Worm (Caenorhabditis elegans) whole organism, young adult: ENCODE data around the gene kin-24.
A peak's percentile ranks its signal among the peaks of the same experiment; 100 is the strongest.

ENCODE experiments used
- B0261.1 ChIP-seq: sonication (generic microtip); optimal IDR thresholded peaks from 2 replicates; lab custom pipeline; 2016; ENCODE audit warnings: mild to moderate bottlenecking, missing genetic modification characterization, moderate library complexity, missing compliant biosample characterization
- D2030.7 ChIP-seq: fragments of 200-800 bp; sonication (Bioruptor generic); IDR thresholded peaks from 2 replicates; pipeline ENCODE4 v1.3.6; 2022; ENCODE audit warnings: missing genetic modification reagents, missing genetic modification characterization, missing compliant biosample characterization
- F33H1.4 ChIP-seq: fragments of 200-800 bp; sonication (Bioruptor generic); IDR thresholded peaks from 2 replicates; pipeline ENCODE4 v1.3.6; 2022; ENCODE audit warnings: missing genetic modification reagents, missing genetic modification characterization, missing compliant biosample characterization
- F49E8.2 ChIP-seq: sonication (generic microtip); optimal IDR thresholded peaks from 3 replicates; lab custom pipeline; 2017; ENCODE audit warnings: missing genetic modification characterization, mild to moderate bottlenecking, missing compliant biosample characterization, antibody characterized with exemption, moderate library complexity; ENCODE audit not compliant: insufficient read depth
- F52B5.7 ChIP-seq: sonication (generic microtip); optimal IDR thresholded peaks from 2 replicates; lab custom pipeline; 2016; ENCODE audit warnings: mild to moderate bottlenecking, missing genetic modification characterization, missing compliant biosample characterization
- F55B11.4 ChIP-seq: sonication (generic microtip); optimal IDR thresholded peaks from 2 replicates; lab custom pipeline; 2016; ENCODE audit warnings: missing compliant biosample characterization, missing genetic modification characterization, borderline replicate concordance; ENCODE audit not compliant: insufficient read depth
- F57A8.1 ChIP-seq: fragments of 200-800 bp; sonication (Bioruptor generic); optimal IDR thresholded peaks from 2 replicates; lab custom pipeline; 2018; ENCODE audit warnings: mild to moderate bottlenecking, missing genetic modification characterization, moderate library complexity, missing compliant biosample characterization
- K12H6.12 ChIP-seq: fragments of 200-800 bp; sonication (Bioruptor generic); optimal IDR thresholded peaks from 2 replicates; lab custom pipeline; 2018; ENCODE audit warnings: mild to moderate bottlenecking, missing genetic modification characterization, missing compliant biosample characterization
- T26A5.8 ChIP-seq: sonication (generic microtip); optimal IDR thresholded peaks from 2 replicates; lab custom pipeline; 2016; ENCODE audit warnings: missing genetic modification characterization, missing compliant biosample characterization
- Y56A3A.18 ChIP-seq: fragments of 200-800 bp; sonication (Bioruptor generic); IDR thresholded peaks from 2 replicates; pipeline ENCODE4 v1.3.6; 2022; ENCODE audit warnings: missing genetic modification reagents, missing genetic modification characterization, missing compliant biosample characterization
- ZK185.1 ChIP-seq: sonication (generic microtip); optimal IDR thresholded peaks from 2 replicates; lab custom pipeline; 2016; ENCODE audit warnings: mild to moderate bottlenecking, missing genetic modification characterization, missing compliant biosample characterization; ENCODE audit not compliant: poor library complexity, severe bottlenecking
- aptf-2 ChIP-seq: fragments of 200-800 bp; sonication (Bioruptor generic); conservative IDR thresholded peaks from 2 replicates; pipeline ENCODE4 v1.3.6; 2022; ENCODE audit warnings: missing genetic modification reagents, missing genetic modification characterization, missing compliant biosample characterization
- atf-7 ChIP-seq: sonication (generic microtip); optimal IDR thresholded peaks from 2 replicates; lab custom pipeline; 2017; ENCODE audit warnings: mild to moderate bottlenecking, missing genetic modification characterization, missing compliant biosample characterization
- attf-3 ChIP-seq: fragments of 200-800 bp; sonication (Bioruptor generic); conservative IDR thresholded peaks from 2 replicates; pipeline ENCODE4 v1.3.6; 2022; ENCODE audit warnings: missing genetic modification reagents, missing genetic modification characterization, missing compliant biosample characterization
- bed-1 ChIP-seq: fragments of 200-800 bp; sonication (Bioruptor generic); IDR thresholded peaks from 2 replicates; pipeline ENCODE4 v1.3.6; 2022; ENCODE audit warnings: missing genetic modification reagents, missing genetic modification characterization, missing compliant biosample characterization
- ceh-100 ChIP-seq: fragments of 200-800 bp; sonication (Bioruptor generic); IDR thresholded peaks from 2 replicates; pipeline ENCODE4 v1.3.6; 2022; ENCODE audit warnings: missing genetic modification reagents, missing genetic modification characterization, missing compliant biosample characterization
- egrh-3 ChIP-seq: fragments of 200-800 bp; sonication (Bioruptor generic); IDR thresholded peaks from 2 replicates; pipeline ENCODE4 v1.3.6; 2022; ENCODE audit warnings: missing genetic modification reagents, missing genetic modification characterization, missing compliant biosample characterization
- fkh-3 ChIP-seq: sonication (generic microtip); optimal IDR thresholded peaks from 2 replicates; lab custom pipeline; 2016; ENCODE audit warnings: mild to moderate bottlenecking, missing genetic modification characterization, missing compliant biosample characterization
- hlh-26 ChIP-seq: fragments of 200-800 bp; sonication (Bioruptor generic); conservative IDR thresholded peaks from 2 replicates; pipeline ENCODE4 v1.3.6; 2022; ENCODE audit warnings: missing genetic modification reagents, missing genetic modification characterization, missing compliant biosample characterization
- hsf-1 ChIP-seq: fragments of 200-800 bp; sonication (Bioruptor generic); IDR thresholded peaks from 2 replicates; pipeline ENCODE4 v1.3.6; 2022; ENCODE audit warnings: missing genetic modification reagents, missing genetic modification characterization, missing compliant biosample characterization
- lag-1 ChIP-seq: fragments of 200-800 bp; sonication (Bioruptor generic); IDR thresholded peaks from 2 replicates; pipeline ENCODE4 v1.3.6; 2022; ENCODE audit warnings: missing genetic modification reagents, missing genetic modification characterization, missing compliant biosample characterization
- let-607 ChIP-seq, 2 experiments: fragments of 200-800 bp in 1 of 2; sonication (Bioruptor generic) in 1 of 2; sonication (generic microtip) in 1 of 2; optimal IDR thresholded peaks; 2 replicates each; lab custom pipeline; 2016 to 2018; ENCODE audit warnings: mild to moderate bottlenecking in 2 of 2, missing compliant biosample characterization in 2 of 2, missing genetic modification characterization in 2 of 2, moderate library complexity in 2 of 2, missing genotype in 1 of 2
- lin-26 ChIP-seq: fragments of 200-800 bp; sonication (Bioruptor generic); IDR thresholded peaks from 2 replicates; pipeline ENCODE4 v1.3.6; 2022; ENCODE audit warnings: missing genetic modification reagents, missing genetic modification characterization, missing compliant biosample characterization
- lin-40 ChIP-seq: sonication (generic microtip); optimal IDR thresholded peaks from 2 replicates; lab custom pipeline; 2016; ENCODE audit warnings: missing genetic modification characterization, mild to moderate bottlenecking, missing compliant biosample characterization, missing genotype, missing genetic modification reagents
- lsl-1 ChIP-seq: fragments of 200-800 bp; sonication (Bioruptor generic); optimal IDR thresholded peaks from 2 replicates; lab custom pipeline; 2018; ENCODE audit warnings: mild to moderate bottlenecking, missing genetic modification characterization, moderate library complexity, missing compliant biosample characterization
- lsy-27 ChIP-seq: sonication (generic microtip); optimal IDR thresholded peaks from 2 replicates; lab custom pipeline; 2017; ENCODE audit warnings: missing genetic modification characterization, mild to moderate bottlenecking, missing compliant biosample characterization, antibody characterized with exemption, missing genotype, borderline replicate concordance; ENCODE audit not compliant: insufficient read depth
- madf-3 ChIP-seq: fragments of 200-800 bp; sonication (Bioruptor generic); IDR thresholded peaks from 2 replicates; pipeline ENCODE4 v1.3.6; 2022; ENCODE audit warnings: missing genetic modification reagents, missing genetic modification characterization, missing compliant biosample characterization
- mcd-1 ChIP-seq: fragments of 200-800 bp; sonication (Bioruptor generic); IDR thresholded peaks from 2 replicates; pipeline ENCODE4 v1.3.6; 2022; ENCODE audit warnings: missing genetic modification reagents, missing genetic modification characterization, missing compliant biosample characterization
- nfya-1 ChIP-seq: sonication (generic microtip); optimal IDR thresholded peaks from 2 replicates; lab custom pipeline; 2017; ENCODE audit warnings: antibody characterized with exemption, missing compliant biosample characterization, missing genetic modification characterization, borderline replicate concordance; ENCODE audit not compliant: insufficient read depth
- nhr-120 ChIP-seq: fragments of 200-800 bp; sonication (Bioruptor generic); IDR thresholded peaks from 2 replicates; pipeline ENCODE4 v1.3.6; 2022; ENCODE audit warnings: missing genetic modification characterization, missing compliant biosample characterization
- nhr-179 ChIP-seq: sonication (generic microtip); optimal IDR thresholded peaks from 2 replicates; lab custom pipeline; 2016; ENCODE audit warnings: mild to moderate bottlenecking, missing genetic modification characterization, missing compliant biosample characterization
- nhr-80 ChIP-seq: sonication (generic microtip); optimal IDR thresholded peaks from 2 replicates; lab custom pipeline; 2016; ENCODE audit warnings: missing genetic modification characterization, missing compliant biosample characterization
- rec-8 ChIP-seq, 2 experiments: sonication (generic microtip); optimal IDR thresholded peaks; 2 replicates each; lab custom pipeline; 2016; ENCODE audit warnings: mild to moderate bottlenecking in 2 of 2, missing genetic modification characterization in 2 of 2, missing genetic modification reagents in 2 of 2, missing genotype in 2 of 2, missing biosample characterization in 1 of 2, missing compliant biosample characterization in 1 of 2, moderate library complexity in 1 of 2
- repo-1 ChIP-seq: sonication (generic microtip); optimal IDR thresholded peaks from 2 replicates; lab custom pipeline; 2017; ENCODE audit warnings: mild to moderate bottlenecking, missing genetic modification characterization, missing compliant biosample characterization
- snpc-1.1 ChIP-seq: sonication (generic microtip); optimal IDR thresholded peaks from 2 replicates; lab custom pipeline; 2017; ENCODE audit warnings: missing genetic modification characterization, mild to moderate bottlenecking, missing compliant biosample characterization, antibody characterized with exemption, moderate library complexity, missing genotype, missing genetic modification reagents; ENCODE audit not compliant: insufficient read depth
- xnd-1 ChIP-seq: sonication (generic microtip); optimal IDR thresholded peaks from 2 replicates; lab custom pipeline; 2016; ENCODE audit warnings: missing genotype, missing genetic modification reagents, missing genetic modification characterization, missing compliant biosample characterization
- zfh-2 ChIP-seq: fragments of 200-800 bp; sonication (Bioruptor generic); conservative IDR thresholded peaks from 2 replicates; pipeline ENCODE4 v1.3.6; 2022; ENCODE audit warnings: missing genetic modification reagents, missing genetic modification characterization, missing compliant biosample characterization
- ztf-26 ChIP-seq: sonication (generic microtip); optimal IDR thresholded peaks from 2 replicates; lab custom pipeline; 2017; ENCODE audit warnings: missing genetic modification characterization, missing compliant biosample characterization

kin-24 gene

DNA sequence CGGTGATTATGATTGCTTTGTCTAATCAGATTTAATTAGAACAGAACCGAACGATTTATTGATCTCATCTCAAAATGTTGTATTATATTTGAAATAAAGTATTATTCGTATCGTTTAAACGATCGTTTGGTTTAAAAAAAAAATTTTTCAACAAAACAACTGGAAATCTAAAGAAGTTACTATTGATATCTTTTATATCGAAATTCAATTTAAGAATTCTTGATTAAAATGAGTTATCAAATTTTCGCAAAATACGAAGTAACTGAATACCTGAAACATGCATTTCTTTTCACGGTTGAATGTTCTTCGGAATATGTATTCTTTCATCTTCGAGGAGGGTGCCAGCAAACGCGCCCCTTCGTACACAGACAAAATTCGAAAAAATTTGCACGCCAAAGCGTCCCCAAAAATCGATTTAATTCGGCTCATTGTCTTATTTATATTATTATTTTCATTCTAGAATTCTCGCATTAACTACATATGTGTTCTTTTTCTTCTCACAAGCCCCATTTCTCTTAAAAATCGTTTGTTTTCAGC, 17.1 kb upstream of the kin-24 start, which contains the start of gene npp-1 (continued):
- no peak for TF ChIP-seq hlh-26 (GFP tag; lab: Robert Waterston, UW)
- peak; percentile 22; the same call in 1 of the 2 replicates for TF ChIP-seq D2030.7 (GFP tag; lab: Robert Waterston, UW)
- no peak for TF ChIP-seq repo-1

DNA sequence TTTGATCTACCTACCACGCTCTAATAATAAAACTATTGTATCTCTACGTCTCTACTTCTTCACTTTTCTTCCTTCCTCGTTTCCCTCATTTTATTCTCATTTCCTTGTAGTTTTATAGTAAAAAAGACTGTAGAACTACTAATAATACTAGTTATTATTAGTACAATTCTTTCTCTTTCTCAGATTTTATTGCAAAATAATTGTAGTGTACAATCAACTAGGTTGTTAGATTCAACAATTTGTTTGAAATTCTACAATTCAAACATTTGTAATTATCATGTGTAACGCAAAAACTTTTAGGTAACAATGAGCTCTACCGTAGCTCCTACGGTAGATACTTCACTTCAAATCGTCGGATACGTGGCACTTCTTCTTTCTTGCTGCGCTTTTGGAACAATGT, 14.8 kb upstream of the kin-24 start, which contains the start of gene K07F5.12:
Gene K07F5.12, plus strand, starts transcription at position 301 of the 400 bp plus-strand sequence.
- TF ChIP-seq lsy-27 (no peak), Y56A3A.18 (GFP tag; lab: Robert Waterston, UW) (no peak)

DNA sequence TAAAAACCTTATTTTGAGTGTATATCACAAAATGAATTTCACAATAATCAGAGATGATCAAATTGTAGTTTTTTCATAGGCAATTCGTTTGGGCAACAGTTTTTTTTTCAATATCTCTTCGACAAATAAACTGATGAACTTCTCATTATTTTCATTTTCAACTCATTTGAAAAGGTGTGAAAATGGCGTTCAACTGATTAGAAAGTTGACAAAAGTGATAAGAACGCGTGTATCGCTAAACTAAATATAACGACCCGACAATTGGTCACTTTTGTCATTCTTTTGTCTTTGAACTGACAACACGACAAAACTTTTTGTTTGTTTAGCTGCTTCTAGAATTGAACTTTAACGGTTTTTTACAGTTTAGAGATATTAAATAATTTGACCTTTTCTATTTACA, 14.1 kb upstream of the kin-24 start:
- no peak for TF ChIP-seq aptf-2
- peak; percentile 28 for TF ChIP-seq nhr-80 (tag; lab: Kevin White, UChicago)
- TF ChIP-seq, all 124 proteins: peak for 1

DNA sequence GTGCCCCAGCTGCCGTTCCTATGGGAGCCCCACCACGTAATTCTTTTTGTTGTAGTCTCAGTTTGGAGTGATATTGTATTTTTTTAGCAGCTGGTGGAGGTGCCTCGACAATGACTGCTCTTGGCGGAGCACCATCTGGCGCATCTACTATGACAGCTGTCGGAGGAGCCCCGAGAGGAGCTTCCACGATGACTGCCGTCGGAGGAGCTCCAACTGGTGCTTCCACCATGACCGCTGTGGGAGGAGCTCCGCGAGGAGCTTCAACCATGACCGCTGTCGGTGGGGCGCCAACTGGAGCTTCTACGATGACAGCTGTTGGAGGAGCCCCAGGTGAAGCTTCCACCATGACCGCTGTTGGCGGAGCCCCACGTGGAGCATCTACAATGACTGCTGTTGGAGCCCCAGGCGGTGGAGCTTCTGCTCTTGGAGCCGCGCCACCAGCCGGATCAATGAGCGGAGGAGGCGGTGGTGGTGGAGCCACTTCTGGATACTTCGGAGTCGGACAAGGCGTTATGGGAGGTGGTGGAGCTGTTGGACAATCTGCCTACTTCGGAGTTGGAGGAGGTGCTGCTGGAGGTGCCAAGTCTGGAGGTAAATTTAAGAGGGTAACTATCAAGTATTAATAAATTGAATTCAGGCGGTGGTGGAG, 12.1 kb upstream of the kin-24 start:
- TF ChIP-seq egrh-3 (GFP tag; lab: Robert Waterston, UW) (peak; percentile 73), D2030.7 (GFP tag; lab: Robert Waterston, UW) (no peak), madf-3 (0 out of 2 replicates have a peak, but pooled peaks have one; percentile 2), K12H6.12 (tag; lab: Kevin White, UChicago) (no peak), zfh-2 (GFP tag; lab: Robert Waterston, UW) (peak; percentile 76), ZK185.1 (no peak), nhr-120 (GFP tag; lab: Robert Waterston, UW) (0 out of 2 replicates have a peak, but pooled peaks have one; percentile 9), Y56A3A.18 (GFP tag; lab: Robert Waterston, UW) (0 out of 2 replicates have a peak, but pooled peaks have one; percentile 20), mcd-1 (GFP tag; lab: Robert Waterston, UW) (0 out of 2 replicates have a peak, but pooled peaks have one; percentile 5), hsf-1 (GFP tag; lab: Robert Waterston, UW) (no peak), B0261.1 (tag; lab: Kevin White, UChicago) (no peak), lsl-1 (GFP tag; lab: Kevin White, UChicago) (no peak), lag-1 (GFP tag; lab: Robert Waterston, UW) (no peak), hlh-26 (GFP tag; lab: Robert Waterston, UW) (0 out of 2 replicates have a peak, but pooled peaks have one; percentile 24), snpc-1.1 (no peak), xnd-1 (no peak), lsy-27 (no peak)

DNA sequence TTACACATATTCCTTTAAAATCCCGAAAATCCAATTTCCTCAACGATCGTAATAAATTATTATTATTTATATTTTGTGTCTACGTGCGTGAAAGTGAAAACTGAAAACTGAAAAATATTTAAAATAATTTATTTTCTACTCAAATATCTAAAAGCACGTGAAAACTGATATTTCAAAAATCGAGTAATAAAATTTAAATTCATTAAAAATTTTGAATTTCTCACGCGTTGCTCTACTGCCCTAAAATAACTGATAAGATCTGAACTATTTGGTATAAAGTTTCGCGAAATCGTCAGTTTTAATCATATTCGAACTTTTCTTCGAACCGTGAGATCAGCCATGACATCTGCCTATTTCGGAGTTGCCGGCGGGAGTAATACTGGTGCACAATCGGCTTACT, 11.4 kb upstream of the kin-24 start, which contains the start of gene ssq-1:
Gene ssq-1, plus strand, starts transcription at position 301 of the 400 bp plus-strand sequence.
- TF ChIP-seq rec-8 (tag; optimal IDR thresholded peaks at IDR 0.05; lab: Kevin White, UChicago) (no peak), nhr-179 (tag; lab: Kevin White, UChicago) (no peak), F57A8.1 (GFP tag; lab: Kevin White, UChicago) (no peak), ztf-26 (tag; lab: Kevin White, UChicago) (no peak), atf-7 (no peak), F55B11.4 (tag; lab: Kevin White, UChicago) (no peak), nfya-1 (no peak), ceh-100 (no peak), F49E8.2 (tag; lab: Kevin White, UChicago) (no peak), lin-40 (tag; lab: Kevin White, UChicago) (no peak), let-607 (tag; optimal IDR thresholded peaks at IDR 0.05; lab: Kevin White, UChicago) (no peak), T26A5.8 (tag; lab: Kevin White, UChicago) (no peak), mcd-1 (GFP tag; lab: Robert Waterston, UW) (no peak), F52B5.7 (tag; lab: Kevin White, UChicago) (no peak), attf-3 (GFP tag; lab: Robert Waterston, UW) (no peak), fkh-3 (tag; lab: Kevin White, UChicago) (no peak), bed-1 (GFP tag; lab: Robert Waterston, UW) (no peak), lin-26 (GFP tag; lab: Robert Waterston, UW) (no peak), F33H1.4 (GFP tag; lab: Robert Waterston, UW) (no peak)
